Fruit fly (Drosophila melanogaster): Measurements from ENCODE around the gene CG14285.

The CG14285 gene

dm6 chr3R:19010923-19011322, 14.0 kb upstream of the CG14285 start (continued):
- TF ChIP-seq vnd (GFP tag; IDR thresholded peaks at IDR 0.05; ENCODE audit: partially characterized antibody) = no peak
- TF ChIP-seq chm (GFP tag; IDR thresholded peaks at IDR 0.05) = peak; percentile 48; the same call in 1 of the 2 replicates
- TF ChIP-seq NK7.1 (GFP tag; optimal IDR thresholded peaks at IDR 0.05) = peak; percentile 22
- no peak for TF ChIP-seq CG16815 (GFP tag; optimal IDR thresholded peaks at IDR 0.05)
- no peak for TF ChIP-seq HLH4C (GFP tag; IDR thresholded peaks at IDR 0.05; ENCODE audit: partially characterized antibody)
- no peak for TF ChIP-seq Atf6 (GFP tag; IDR thresholded peaks at IDR 0.05)
- TF ChIP-seq stwl (tag; optimal IDR thresholded peaks at IDR 0.05) = no peak
- TF ChIP-seq ERR (GFP tag; optimal IDR thresholded peaks at IDR 0.05) = no peak
- TF ChIP-seq ken (GFP tag; IDR thresholded peaks at IDR 0.05) = no peak
- no peak for TF ChIP-seq lilli (GFP tag; optimal IDR thresholded peaks at IDR 0.05)
- no peak for TF ChIP-seq CG13296 (GFP tag; optimal IDR thresholded peaks at IDR 0.05)
- no peak for TF ChIP-seq kay (GFP tag; optimal IDR thresholded peaks at IDR 0.05)
- TF ChIP-seq dmrt11E (tag; optimal IDR thresholded peaks at IDR 0.05) = peak; percentile 23
- no peak for TF ChIP-seq Hr78 (GFP tag; optimal IDR thresholded peaks at IDR 0.05)
- TF ChIP-seq disco-r (GFP tag; optimal IDR thresholded peaks at IDR 0.05) = no peak
- TF ChIP-seq CG8359 (GFP tag; optimal IDR thresholded peaks at IDR 0.05; ENCODE audit: borderline replicate concordance) = no peak
- TF ChIP-seq hbn (GFP tag; IDR thresholded peaks at IDR 0.05; ENCODE audit: partially characterized antibody) = no peak
- TF ChIP-seq C15 (GFP tag; IDR thresholded peaks at IDR 0.05) = no peak
- no peak for TF ChIP-seq tio (GFP tag; optimal IDR thresholded peaks at IDR 0.05)
- TF ChIP-seq PHDP (tag; optimal IDR thresholded peaks at IDR 0.05) = peak; percentile 52
- TF ChIP-seq sqz (GFP tag; optimal IDR thresholded peaks at IDR 0.05) = peak; percentile 36
- TF ChIP-seq otp (GFP tag; IDR thresholded peaks at IDR 0.05) = no peak
- TF ChIP-seq D19A (tag; optimal IDR thresholded peaks at IDR 0.05) = no peak
- TF ChIP-seq Trl (optimal IDR thresholded peaks at IDR 0.05) = no peak
- TF ChIP-seq Trl (GFP tag; optimal IDR thresholded peaks at IDR 0.05) = no peak
- TF ChIP-seq CG17912 (GFP tag; optimal IDR thresholded peaks at IDR 0.05) = no peak
- no peak for TF ChIP-seq CG3847 (GFP tag; IDR thresholded peaks at IDR 0.05)
- TF ChIP-seq CG1603 (tag; optimal IDR thresholded peaks at IDR 0.05) = peak; percentile 15
- peak; percentile 13 for TF ChIP-seq slou (GFP tag; optimal IDR thresholded peaks at IDR 0.05)
- no peak for TF ChIP-seq cas (GFP tag; IDR thresholded peaks at IDR 0.05)
- TF ChIP-seq MBD-R2 (GFP tag; IDR thresholded peaks at IDR 0.05) = no peak
- TF ChIP-seq CG5953 (GFP tag; IDR thresholded peaks at IDR 0.05) = no peak
- TF ChIP-seq fru (optimal IDR thresholded peaks at IDR 0.05) = no peak
- TF ChIP-seq h (optimal IDR thresholded peaks at IDR 0.05) = no peak
- no peak for TF ChIP-seq ci (GFP tag; IDR thresholded peaks at IDR 0.05)
- no peak for TF ChIP-seq MESR4 (GFP tag; optimal IDR thresholded peaks at IDR 0.05)
- TF ChIP-seq CG4730 (GFP tag; IDR thresholded peaks at IDR 0.05) = no peak
- TF ChIP-seq pb (GFP tag; optimal IDR thresholded peaks at IDR 0.05) = no peak
- no peak for TF ChIP-seq tup (GFP tag; optimal IDR thresholded peaks at IDR 0.05)
- no peak for TF ChIP-seq CG18011 (GFP tag; optimal IDR thresholded peaks at IDR 0.05)
- TF ChIP-seq lov (optimal IDR thresholded peaks at IDR 0.05) = no peak
- TF ChIP-seq lov (GFP tag; IDR thresholded peaks at IDR 0.05) = no peak
- no peak for TF ChIP-seq Dad (GFP tag; optimal IDR thresholded peaks at IDR 0.05)
- no peak for TF ChIP-seq CG3726 (GFP tag; IDR thresholded peaks at IDR 0.05)
- TF ChIP-seq CG18619 (GFP tag; optimal IDR thresholded peaks at IDR 0.05) = no peak
- TF ChIP-seq CG12659 (GFP tag; optimal IDR thresholded peaks at IDR 0.05) = no peak
- no peak for TF ChIP-seq HLH3B (GFP tag; IDR thresholded peaks at IDR 0.05)
- TF ChIP-seq Asciz (GFP tag; optimal IDR thresholded peaks at IDR 0.05) = peak; percentile 39
- no peak for TF ChIP-seq p53 (GFP tag; optimal IDR thresholded peaks at IDR 0.05)
- no peak for TF ChIP-seq crol (GFP tag; IDR thresholded peaks at IDR 0.05)
- no peak for TF ChIP-seq jigr1 (GFP tag; IDR thresholded peaks at IDR 0.05)
- no peak for TF ChIP-seq gcm (GFP tag; optimal IDR thresholded peaks at IDR 0.05)
- peak; percentile 30 for TF ChIP-seq CG12769 (tag; optimal IDR thresholded peaks at IDR 0.05)

Measured in whole organism, embryonic.